Fruit fly (Drosophila melanogaster): ENCODE measurements around the gene Papst2.

DNA sequence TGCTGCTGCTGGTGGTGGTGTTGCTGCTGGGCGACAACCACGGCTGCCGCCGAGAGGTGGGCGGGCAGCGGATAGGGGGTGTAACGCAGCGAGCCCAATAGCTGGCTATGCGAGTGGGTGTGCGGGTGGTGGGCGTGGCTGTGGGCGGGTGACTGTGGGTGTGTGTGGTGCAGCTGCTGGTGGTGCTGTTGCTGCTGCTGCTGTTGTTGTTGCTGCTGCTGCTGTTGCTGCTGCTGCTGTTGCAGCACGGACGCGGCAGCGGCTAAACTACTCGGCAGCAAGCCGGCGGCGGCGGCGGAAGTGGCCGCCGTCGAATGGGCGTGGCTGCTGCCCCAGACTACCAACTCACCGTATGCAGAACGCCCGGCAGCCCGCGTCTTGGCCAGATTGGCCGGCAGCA is 34.7 kb downstream of the Papst2 start:
- TF ChIP-seq psq (optimal IDR thresholded peaks at IDR 0.05) (no peak), CG8478 (optimal IDR thresholded peaks at IDR 0.05) (no peak), Dll (optimal IDR thresholded peaks at IDR 0.05) (no peak), EcR (GFP tag; optimal IDR thresholded peaks at IDR 0.05) (no peak), pan (optimal IDR thresholded peaks at IDR 0.05) (no peak)
